Worm (Caenorhabditis elegans) whole organism, late embryonic: Measurements from ENCODE around the gene F35E8.6.

ENCODE experiments used
- Y22D7AL.16 ChIP-seq: sonication (generic microtip); optimal IDR thresholded peaks from 2 replicates; lab custom pipeline; 2016; ENCODE audit warnings: missing genetic modification characterization, missing compliant biosample characterization
- ceh-31 ChIP-seq: sonication (generic microtip); optimal IDR thresholded peaks from 2 replicates; lab custom pipeline; 2016; ENCODE audit warnings: missing genetic modification characterization, missing compliant biosample characterization
- ceh-45 ChIP-seq: fragments of 200-800 bp; sonication (Bioruptor generic); IDR thresholded peaks from 2 replicates; pipeline ENCODE4 v1.3.6; 2022; ENCODE audit warnings: missing genetic modification reagents, missing genetic modification characterization, missing compliant biosample characterization
- hlh-13 ChIP-seq: fragments of 200-800 bp; sonication (Bioruptor generic); optimal IDR thresholded peaks from 2 replicates; lab custom pipeline; 2018; ENCODE audit warnings: mild to moderate bottlenecking, missing genetic modification characterization, missing compliant biosample characterization
- mec-3 ChIP-seq: sonication (generic microtip); optimal IDR thresholded peaks from 2 replicates; lab custom pipeline; 2016; ENCODE audit warnings: borderline replicate concordance, missing genetic modification characterization, missing compliant biosample characterization
- nhr-11 ChIP-seq: fragments of 150-350 bp; optimal IDR thresholded peaks from 2 replicates; lab custom pipeline; 2014; ENCODE audit warnings: missing biosample characterization, missing genetic modification characterization
- npax-4 ChIP-seq: sonication (generic microtip); optimal IDR thresholded peaks from 2 replicates; lab custom pipeline; 2016; ENCODE audit warnings: missing genetic modification characterization, missing compliant biosample characterization
- pha-4 ChIP-seq: fragments of 150-350 bp; optimal IDR thresholded peaks from 2 replicates; lab custom pipeline; 2018; ENCODE audit warnings: missing biosample characterization, missing genetic modification reagents, missing genetic modification characterization
- pqm-1 ChIP-seq: sonication (generic microtip); optimal IDR thresholded peaks from 2 replicates; lab custom pipeline; 2016; ENCODE audit warnings: missing genetic modification characterization, missing compliant biosample characterization

- TF ChIP-seq ceh-45 (GFP tag; lab: Robert Waterston, UW) (no peak), nhr-11 (no peak), pqm-1 (tag; lab: Kevin White, UChicago) (no peak), pha-4 (no peak), mec-3 (tag; lab: Kevin White, UChicago) (no peak), ceh-31 (tag; lab: Kevin White, UChicago) (no peak), Y22D7AL.16 (tag; lab: Kevin White, UChicago) (no peak), hlh-13 (no peak), npax-4 (tag; lab: Kevin White, UChicago) (no peak)
Measured at ce11 chrV:15932390-15932789, 20.4 kb downstream of the F35E8.6 start, which contains the start of gene srw-26.
